Worm (Caenorhabditis elegans): ENCODE data around the gene C07H4.1.

- no peak for TF ChIP-seq W03F9.2 (tag; optimal IDR thresholded peaks at IDR 0.05)
- TF ChIP-seq him-1 (tag; optimal IDR thresholded peaks at IDR 0.05): no peak
- TF ChIP-seq dao-5 (tag; optimal IDR thresholded peaks at IDR 0.05): no peak
Measured at ce11 chrII:9120813-9121554, 27.5 kb upstream of the C07H4.1 start.

All from whole organism, L4/young adult.